Fruit fly (Drosophila melanogaster) whole organism, embryonic: Measurements from ENCODE around the gene Rrp5.
A peak's percentile ranks its signal among the peaks of the same experiment; 100 is the strongest.

Source experiments
- Atf6 ChIP-seq: fragments of 200-800 bp; sonication (Bioruptor generic); IDR thresholded peaks from 2 replicates; pipeline ENCODE4 v1.3.6; 2022; ENCODE audit warnings: missing biosample characterization, missing genetic modification characterization
- BEAF-32 ChIP-seq: fragments of 200-800 bp; sonication (Bioruptor generic); optimal IDR thresholded peaks from 3 replicates; lab custom pipeline; 2017; ENCODE audit warnings: missing biosample characterization, missing genetic modification characterization, mild to moderate bottlenecking, moderate library complexity, missing genetic modification reagents
- Bteb2 ChIP-seq: fragments of 200-800 bp; sonication (Bioruptor generic); optimal IDR thresholded peaks from 2 replicates; lab custom pipeline; 2016; ENCODE audit warnings: missing biosample characterization, missing genetic modification characterization
- CG12659 ChIP-seq: fragments of 200-800 bp; sonication (Bioruptor generic); optimal IDR thresholded peaks from 3 replicates; lab custom pipeline; 2017; ENCODE audit warnings: mild to moderate bottlenecking, missing biosample characterization, missing genetic modification reagents, missing genetic modification characterization
- CG13287 ChIP-seq: fragments of 200-800 bp; sonication (Bioruptor generic); IDR thresholded peaks from 2 replicates; pipeline ENCODE4 v1.3.6; 2022; ENCODE audit warnings: missing biosample characterization, missing genetic modification characterization; ENCODE audit not compliant: partially characterized antibody
- CG14441 ChIP-seq: fragments of 200-800 bp; sonication (Bioruptor generic); IDR thresholded peaks from 2 replicates; pipeline ENCODE4 v1.3.6; 2022; ENCODE audit warnings: missing biosample characterization, missing genetic modification characterization
- CG16863 ChIP-seq: fragments of 200-800 bp; sonication (Bioruptor generic); optimal IDR thresholded peaks from 3 replicates; lab custom pipeline; 2016; ENCODE audit warnings: missing biosample characterization, missing genetic modification characterization
- CG17186 ChIP-seq: fragments of 200-800 bp; sonication (Bioruptor generic); optimal IDR thresholded peaks from 3 replicates; lab custom pipeline; 2017; ENCODE audit warnings: missing biosample characterization, missing genetic modification reagents, missing genetic modification characterization
- CG17612 ChIP-seq: fragments of 200-800 bp; sonication (Bioruptor generic); IDR thresholded peaks from 2 replicates; pipeline ENCODE4 v1.3.6; 2022; ENCODE audit warnings: missing biosample characterization, missing genetic modification characterization
- CG17802 ChIP-seq: fragments of 200-800 bp; sonication (Bioruptor generic); optimal IDR thresholded peaks from 2 replicates; lab custom pipeline; 2018; ENCODE audit warnings: missing biosample characterization, mild to moderate bottlenecking, missing genetic modification characterization, moderate library complexity
- CG2116 ChIP-seq: fragments of 200-800 bp; sonication (Bioruptor generic); optimal IDR thresholded peaks from 3 replicates; lab custom pipeline; 2018; ENCODE audit warnings: missing biosample characterization, mild to moderate bottlenecking, missing genetic modification characterization
- CG4360 ChIP-seq: fragments of 200-800 bp; sonication (Bioruptor generic); IDR thresholded peaks from 2 replicates; pipeline ENCODE4 v1.3.6; 2022; ENCODE audit warnings: missing biosample characterization, missing genetic modification characterization
- CG4820 ChIP-seq: fragments of 200-800 bp; sonication (Bioruptor generic); optimal IDR thresholded peaks from 3 replicates; lab custom pipeline; 2016; ENCODE audit warnings: missing biosample characterization, missing genetic modification characterization
- CG9797 ChIP-seq: fragments of 200-800 bp; sonication (Bioruptor generic); optimal IDR thresholded peaks from 3 replicates; lab custom pipeline; 2018; ENCODE audit warnings: missing biosample characterization, mild to moderate bottlenecking, missing genetic modification characterization
- CG9817 ChIP-seq: fragments of 200-800 bp; sonication (Bioruptor generic); optimal IDR thresholded peaks from 2 replicates; lab custom pipeline; 2018; ENCODE audit warnings: missing biosample characterization, mild to moderate bottlenecking, missing genetic modification characterization, moderate library complexity
- CHES-1-like ChIP-seq: fragments of 200-800 bp; sonication (Bioruptor generic); optimal IDR thresholded peaks from 2 replicates; lab custom pipeline; 2016; ENCODE audit warnings: missing biosample characterization, missing genetic modification characterization
- CTCF ChIP-seq: fragments of 200-800 bp; sonication (Bioruptor generic); optimal IDR thresholded peaks from 2 replicates; lab custom pipeline; 2017; ENCODE audit warnings: missing biosample characterization, mild to moderate bottlenecking, missing genetic modification characterization, moderate library complexity
- Dip3 ChIP-seq: fragments of 200-800 bp; sonication (Bioruptor generic); optimal IDR thresholded peaks from 3 replicates; lab custom pipeline; 2016; ENCODE audit warnings: missing biosample characterization, missing genetic modification characterization
- Dll ChIP-seq: fragments of 200-800 bp; sonication (Bioruptor generic); IDR thresholded peaks from 4 replicates; pipeline ENCODE4 v1.3.6; 2022; ENCODE audit warnings: missing biosample characterization, missing genetic modification characterization; ENCODE audit not compliant: partially characterized antibody
- Dp ChIP-seq: fragments of 200-800 bp; sonication (Bioruptor generic); optimal IDR thresholded peaks from 2 replicates; lab custom pipeline; 2018; ENCODE audit warnings: missing biosample characterization, mild to moderate bottlenecking, missing genetic modification characterization, moderate library complexity
- Dref ChIP-seq: fragments of 200-800 bp; sonication (Bioruptor generic); IDR thresholded peaks from 2 replicates; pipeline ENCODE4 v1.3.6; 2022; ENCODE audit warnings: missing biosample characterization, missing genetic modification characterization
- E2f2 ChIP-seq: fragments of 200-800 bp; sonication (Bioruptor generic); IDR thresholded peaks from 2 replicates; pipeline ENCODE4 v1.3.6; 2022; ENCODE audit warnings: missing biosample characterization, missing genetic modification characterization
- Ets97D ChIP-seq: fragments of 200-800 bp; sonication (Bioruptor generic); optimal IDR thresholded peaks from 3 replicates; lab custom pipeline; 2016; ENCODE audit warnings: missing biosample characterization, missing genetic modification characterization
- Fer3 ChIP-seq: fragments of 200-800 bp; sonication (Bioruptor generic); optimal IDR thresholded peaks from 2 replicates; lab custom pipeline; 2018; ENCODE audit warnings: missing biosample characterization, mild to moderate bottlenecking, missing genetic modification characterization, moderate library complexity
- Hmx ChIP-seq: fragments of 200-800 bp; sonication (Bioruptor generic); optimal IDR thresholded peaks from 2 replicates; lab custom pipeline; 2016; ENCODE audit warnings: missing biosample characterization, missing genetic modification characterization
- MBD-R2 ChIP-seq: fragments of 200-800 bp; sonication (Bioruptor generic); IDR thresholded peaks from 2 replicates; pipeline ENCODE4 v1.3.6; 2022; ENCODE audit warnings: missing biosample characterization, missing genetic modification characterization
- MESR4 ChIP-seq: fragments of 200-800 bp; sonication (Bioruptor generic); optimal IDR thresholded peaks from 2 replicates; lab custom pipeline; 2018; ENCODE audit warnings: missing biosample characterization, mild to moderate bottlenecking, missing genetic modification characterization, moderate library complexity
- Med ChIP-seq: fragments of 200-800 bp; sonication (Bioruptor generic); peaks from one replicate; lab custom pipeline; 2016; ENCODE audit warnings: missing biosample characterization, missing genetic modification characterization, mild to moderate bottlenecking, inconsistent platforms, moderate library complexity
- Opbp ChIP-seq: fragments of 200-800 bp; sonication (Bioruptor generic); IDR thresholded peaks from 3 replicates; pipeline ENCODE4 v1.3.6; 2022; ENCODE audit warnings: missing biosample characterization, missing genetic modification characterization; ENCODE audit not compliant: partially characterized antibody
- Optix ChIP-seq: fragments of 200-800 bp; sonication (Bioruptor generic); IDR thresholded peaks from 3 replicates; pipeline ENCODE4 v1.3.6; 2022; ENCODE audit warnings: missing biosample characterization, missing genetic modification characterization
- Scr ChIP-seq: fragments of 200-800 bp; sonication (Bioruptor generic); IDR thresholded peaks from 2 replicates; pipeline ENCODE4 v1.3.6; 2022; ENCODE audit warnings: missing biosample characterization, missing genetic modification characterization; ENCODE audit not compliant: partially characterized antibody
- YL-1 ChIP-seq: fragments of 200-800 bp; sonication (Bioruptor generic); optimal IDR thresholded peaks from 3 replicates; lab custom pipeline; 2017; ENCODE audit warnings: missing biosample characterization, mild to moderate bottlenecking, missing genetic modification characterization
- ci ChIP-seq: fragments of 200-800 bp; sonication (Bioruptor generic); IDR thresholded peaks from 3 replicates; pipeline ENCODE4 v1.3.6; 2022; ENCODE audit warnings: missing biosample characterization, missing genetic modification characterization
- dmrt11E ChIP-seq: fragments of 200-800 bp; sonication (Bioruptor generic); optimal IDR thresholded peaks from 3 replicates; lab custom pipeline; 2018; ENCODE audit warnings: missing biosample characterization, mild to moderate bottlenecking, missing genetic modification characterization, moderate library complexity
- exex ChIP-seq: fragments of 200-800 bp; sonication (Bioruptor generic); optimal IDR thresholded peaks from 4 replicates; lab custom pipeline; 2018; ENCODE audit warnings: missing biosample characterization, mild to moderate bottlenecking, missing genetic modification characterization, moderate library complexity
- maf-S ChIP-seq: fragments of 200-800 bp; sonication (Bioruptor generic); optimal IDR thresholded peaks from 2 replicates; lab custom pipeline; 2016; ENCODE audit warnings: missing biosample characterization, missing genetic modification characterization
- pho ChIP-seq: fragments of 200-800 bp; sonication (Bioruptor generic); optimal IDR thresholded peaks from 2 replicates; lab custom pipeline; 2016; ENCODE audit warnings: missing biosample characterization, missing genetic modification characterization
- phol ChIP-seq: fragments of 200-800 bp; sonication (Bioruptor generic); optimal IDR thresholded peaks from 3 replicates; lab custom pipeline; 2018; ENCODE audit warnings: missing biosample characterization, mild to moderate bottlenecking, missing genetic modification characterization, moderate library complexity
- pita ChIP-seq: fragments of 200-800 bp; sonication (Bioruptor generic); optimal IDR thresholded peaks from 2 replicates; lab custom pipeline; 2017; ENCODE audit warnings: missing biosample characterization, mild to moderate bottlenecking, missing genetic modification characterization
- prd ChIP-seq, 3 experiments: fragments of >200 bp in 2 of 3; fragments of 200-800 bp in 1 of 3; sonication (Bioruptor generic) in 1 of 3; optimal IDR thresholded peaks in 2 of 3; IDR thresholded peaks in 1 of 3; 2 replicates in 2 of 3; 3 replicates in 1 of 3; pipeline versions ENCODE4 v1.3.6 to Lab custom; 2017 to 2022; ENCODE audit warnings: missing biosample characterization in 1 of 3, missing genetic modification characterization in 1 of 3
- scrt ChIP-seq: fragments of 200-800 bp; sonication (Bioruptor generic); optimal IDR thresholded peaks from 2 replicates; lab custom pipeline; 2018; ENCODE audit warnings: missing biosample characterization, mild to moderate bottlenecking, missing genetic modification characterization, moderate library complexity
- sens ChIP-seq: fragments of 200-800 bp; sonication (Bioruptor generic); peaks from one replicate; lab custom pipeline; 2016; ENCODE audit warnings: missing biosample characterization, missing genetic modification characterization
- sens-2 ChIP-seq: fragments of 200-800 bp; sonication (Bioruptor generic); IDR thresholded peaks from 2 replicates; pipeline ENCODE4 v1.3.6; 2022; ENCODE audit warnings: missing biosample characterization, missing genetic modification characterization
- sim ChIP-seq: fragments of 200-800 bp; sonication (Bioruptor generic); IDR thresholded peaks from 2 replicates; pipeline ENCODE4 v1.3.6; 2022; ENCODE audit warnings: missing biosample characterization, missing genetic modification characterization
- trem ChIP-seq: fragments of 200-800 bp; optimal IDR thresholded peaks from 3 replicates; lab custom pipeline; 2019; ENCODE audit warnings: missing biosample characterization, mild to moderate bottlenecking, missing genetic modification characterization, moderate library complexity
- tup ChIP-seq: fragments of 200-800 bp; sonication (Bioruptor generic); optimal IDR thresholded peaks from 2 replicates; lab custom pipeline; 2016; ENCODE audit warnings: missing biosample characterization, mild to moderate bottlenecking, missing genetic modification characterization, moderate library complexity
- vvl ChIP-seq: fragments of 200-800 bp; sonication (Bioruptor generic); IDR thresholded peaks from 2 replicates; pipeline ENCODE4 v1.3.6; 2022; ENCODE audit warnings: missing biosample characterization, missing genetic modification characterization
- zen ChIP-seq: fragments of 200-800 bp; sonication (Bioruptor generic); optimal IDR thresholded peaks from 3 replicates; lab custom pipeline; 2018; ENCODE audit warnings: missing biosample characterization, mild to moderate bottlenecking, missing genetic modification characterization, moderate library complexity
- zfh1 ChIP-seq: fragments of 200-800 bp; sonication (Bioruptor generic); IDR thresholded peaks from 3 replicates; pipeline ENCODE4 v1.3.6; 2022; ENCODE audit warnings: missing biosample characterization, missing genetic modification characterization

Rrp5 gene

DNA sequence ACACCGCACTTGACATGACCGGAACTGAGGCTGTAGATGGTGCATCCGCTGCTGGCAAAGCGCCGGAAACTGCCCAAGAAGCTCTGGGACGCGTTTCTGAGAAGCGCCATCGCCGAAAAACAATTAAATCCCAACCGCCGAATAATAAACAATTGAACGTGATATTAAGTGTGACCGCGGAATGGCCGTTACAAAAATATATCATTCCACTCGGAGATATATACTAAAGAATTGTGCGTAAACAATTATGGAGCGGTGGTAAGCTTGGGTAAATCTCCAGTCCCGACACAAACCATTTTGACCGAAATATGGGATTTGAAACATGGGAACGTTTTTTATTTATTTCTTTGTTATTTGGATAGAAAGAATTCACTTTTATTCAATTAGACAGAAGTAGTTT, 26.8 kb upstream of the Rrp5 start, which contains the start of gene CG18528 (continued):
- TF ChIP-seq Dip3 (GFP tag; lab: Kevin White, UChicago) = peak; percentile 53
- TF ChIP-seq Dp (GFP tag; lab: Kevin White, UChicago) = peak; percentile 61
- TF ChIP-seq Optix (GFP tag; lab: Robert Waterston, UW) = no peak
- no peak for TF ChIP-seq Fer3 (tag; lab: Kevin White, UChicago)
- TF ChIP-seq CG17186 (GFP tag; lab: Kevin White, UChicago) = peak; percentile 28
- peak; percentile 15 for TF ChIP-seq YL-1 (GFP tag; lab: Kevin White, UChicago)
- TF ChIP-seq Scr = peak; percentile 31
- TF ChIP-seq CG12659 (GFP tag; lab: Kevin White, UChicago) = peak; percentile 39
- TF ChIP-seq scrt (GFP tag; lab: Kevin White, UChicago) = no peak
- TF ChIP-seq CTCF (GFP tag; lab: Kevin White, UChicago) = peak; percentile 62
- TF ChIP-seq prd (optimal IDR thresholded peaks at IDR 0.05; lab: Kevin White, UChicago) = no peak
- no peak for TF ChIP-seq prd (GFP tag; IDR thresholded peaks at IDR 0.05; lab: Robert Waterston, UW)
- TF ChIP-seq pita (GFP tag; lab: Kevin White, UChicago) = peak; percentile 87
- TF ChIP-seq Bteb2 (GFP tag; lab: Kevin White, UChicago) = no peak
- TF ChIP-seq BEAF-32 = peak; percentile 59
- no peak for TF ChIP-seq dmrt11E (tag; lab: Kevin White, UChicago)
- TF ChIP-seq sens (GFP tag; lab: Kevin White, UChicago) = peak; percentile 73
- TF ChIP-seq E2f2 = peak; percentile 68
- peak; percentile 39 for TF ChIP-seq CHES-1-like (GFP tag; lab: Kevin White, UChicago)
- no peak for TF ChIP-seq sens-2
- TF ChIP-seq Med (GFP tag; lab: Kevin White, UChicago) = peak; percentile 86
- peak; percentile 71 for TF ChIP-seq zen (tag; lab: Kevin White, UChicago)
- TF ChIP-seq Ets97D = peak; percentile 92
- TF ChIP-seq Dll (GFP tag; lab: Robert Waterston, UW) = peak; percentile 24; the same call in 1 of the 4 replicates
- no peak for TF ChIP-seq CG16863 (GFP tag; lab: Kevin White, UChicago)
- no peak for TF ChIP-seq CG4820 (GFP tag; lab: Kevin White, UChicago)
- TF ChIP-seq Opbp (GFP tag; lab: Robert Waterston, UW) = peak; percentile 34; the same call in 1 of the 3 replicates
- TF ChIP-seq CG14441 = no peak
- TF ChIP-seq vvl (GFP tag; lab: Robert Waterston, UW) = 0 out of 2 replicates have a peak, but pooled peaks have one; percentile 10
- TF ChIP-seq Atf6 (GFP tag; lab: Robert Waterston, UW) = no peak
- peak; percentile 12; the same call in 1 of the 2 replicates for TF ChIP-seq CG4360 (GFP tag; lab: Robert Waterston, UW)
- TF ChIP-seq maf-S (GFP tag; lab: Kevin White, UChicago) = no peak
- TF ChIP-seq CG17612 (GFP tag; lab: Robert Waterston, UW) = no peak
- peak; percentile 49 for TF ChIP-seq trem
- TF ChIP-seq MBD-R2 (GFP tag; lab: Robert Waterston, UW) = peak; percentile 80
- TF ChIP-seq CG2116 (GFP tag; lab: Kevin White, UChicago) = peak; percentile 52
- TF ChIP-seq CG9797 (GFP tag; lab: Kevin White, UChicago) = peak; percentile 82
- TF ChIP-seq Hmx (GFP tag; lab: Kevin White, UChicago) = no peak
- TF ChIP-seq pho (GFP tag; lab: Kevin White, UChicago) = peak; percentile 6
- TF ChIP-seq exex = peak; percentile 6
- no peak for TF ChIP-seq CG9817
- TF ChIP-seq phol = peak; percentile 47
- TF ChIP-seq Dref (GFP tag; lab: Robert Waterston, UW) = 0 out of 2 replicates have a peak, but pooled peaks have one; percentile 33
- peak; percentile 51 for TF ChIP-seq CG17802
- peak; percentile 31; the same call in 1 of the 3 replicates for TF ChIP-seq zfh1 (GFP tag; lab: Robert Waterston, UW)
- no peak for TF ChIP-seq sim (GFP tag; lab: Robert Waterston, UW)
- no peak for TF ChIP-seq tup (GFP tag; lab: Kevin White, UChicago)
- peak; percentile 17 for TF ChIP-seq MESR4 (GFP tag; lab: Kevin White, UChicago)
- TF ChIP-seq ci (GFP tag; lab: Robert Waterston, UW) = peak; percentile 33; the same call in 1 of the 3 replicates
- TF ChIP-seq CG13287 = peak; percentile 52; the same call in 1 of the 2 replicates
